Worm (Caenorhabditis elegans) whole organism, young adult: Measurements from ENCODE around the gene Y46G5A.28.

Experiments
- B0035.1 ChIP-seq: sonication (generic microtip); optimal IDR thresholded peaks from 2 replicates; lab custom pipeline; 2016; ENCODE audit warnings: missing genetic modification characterization, mild to moderate bottlenecking, missing compliant biosample characterization, missing genotype, missing genetic modification reagents
- ama-1 ChIP-seq, 3 experiments: fragments of 150-350 bp in 1 of 3; sonication (generic microtip) in 2 of 3; optimal IDR thresholded peaks; 2 replicates each; lab custom pipeline; 2014 to 2018; ENCODE audit warnings: missing biosample characterization in 2 of 3, missing genetic modification characterization in 2 of 3, missing genetic modification reagents in 2 of 3
- bed-1 ChIP-seq: fragments of 200-800 bp; sonication (Bioruptor generic); IDR thresholded peaks from 2 replicates; pipeline ENCODE4 v1.3.6; 2022; ENCODE audit warnings: missing genetic modification reagents, missing genetic modification characterization, missing compliant biosample characterization
- dpl-1 ChIP-seq: fragments of 150-350 bp; optimal IDR thresholded peaks from 2 replicates; lab custom pipeline; 2014; ENCODE audit warnings: missing biosample characterization, missing genetic modification reagents, missing genetic modification characterization
- nhr-90 ChIP-seq: sonication (generic microtip); optimal IDR thresholded peaks from 2 replicates; lab custom pipeline; 2016; ENCODE audit warnings: missing genotype, mild to moderate bottlenecking, missing genetic modification characterization, missing compliant biosample characterization

ce11 chrII:12805765-12806384 lies 44.4 kb upstream of the Y46G5A.28 start:
- no peak for TF ChIP-seq ama-1 (optimal IDR thresholded peaks at IDR 0.05; lab: Kevin White, UChicago)
- TF ChIP-seq ama-1 (GFP tag; optimal IDR thresholded peaks at IDR 0.05; lab: Kevin White, UChicago): no peak
- TF ChIP-seq B0035.1 (tag; lab: Kevin White, UChicago): no peak
- TF ChIP-seq dpl-1 (GFP tag; lab: Kevin White, UChicago): no peak
- no peak for TF ChIP-seq nhr-90 (tag; lab: Kevin White, UChicago)
- TF ChIP-seq bed-1 (GFP tag; lab: Robert Waterston, UW): no peak
